Fruit fly (Drosophila melanogaster) whole organism, wandering third instar larva: Measurements from ENCODE around the gene nudC.

Source experiments
- dsf ChIP-seq: sonication (Bioruptor generic); optimal IDR thresholded peaks from 2 replicates; lab custom pipeline; 2016; ENCODE audit warnings: missing biosample characterization, missing genetic modification characterization, borderline replicate concordance
- h ChIP-seq: fragments of 200-800 bp; sonication (Bioruptor generic); optimal IDR thresholded peaks from 3 replicates; lab custom pipeline; 2016; ENCODE audit warnings: missing biosample characterization, mild to moderate bottlenecking, missing genetic modification characterization
- tai ChIP-seq: sonication (Bioruptor generic); optimal IDR thresholded peaks from 2 replicates; lab custom pipeline; 2016; ENCODE audit warnings: missing biosample characterization, missing genetic modification characterization
- woc ChIP-seq: sonication (Bioruptor generic); optimal IDR thresholded peaks from 2 replicates; lab custom pipeline; 2016; ENCODE audit warnings: missing biosample characterization, mild to moderate bottlenecking, missing genetic modification characterization

dm6 chr3L:16853533-16854386, 49.0 kb downstream of the nudC start, which contains the start of gene sina:
- TF ChIP-seq woc = no peak
- TF ChIP-seq dsf = no peak
- no peak for TF ChIP-seq tai (GFP tag; lab: Kevin White, UChicago)
- no peak for TF ChIP-seq h
